Worm (Caenorhabditis elegans) whole organism, L2 larva: Measurements from ENCODE around the gene ZK1073.1.

ENCODE experiments used
- ceh-16 ChIP-seq: fragments of 150-350 bp; optimal IDR thresholded peaks from 2 replicates; lab custom pipeline; 2014; ENCODE audit warnings: missing biosample characterization, missing genetic modification characterization
- ceh-82 ChIP-seq: fragments of 150-350 bp; optimal IDR thresholded peaks from 2 replicates; lab custom pipeline; 2014; ENCODE audit warnings: missing biosample characterization, missing genetic modification characterization
- egl-27 ChIP-seq: sonication (generic microtip); optimal IDR thresholded peaks from 3 replicates; lab custom pipeline; 2017; ENCODE audit warnings: missing biosample characterization, missing genetic modification reagents, missing genetic modification characterization
- gmeb-1 ChIP-seq: fragments of 150-350 bp; optimal IDR thresholded peaks from 2 replicates; lab custom pipeline; 2014; ENCODE audit warnings: missing biosample characterization, missing genetic modification characterization

DNA sequence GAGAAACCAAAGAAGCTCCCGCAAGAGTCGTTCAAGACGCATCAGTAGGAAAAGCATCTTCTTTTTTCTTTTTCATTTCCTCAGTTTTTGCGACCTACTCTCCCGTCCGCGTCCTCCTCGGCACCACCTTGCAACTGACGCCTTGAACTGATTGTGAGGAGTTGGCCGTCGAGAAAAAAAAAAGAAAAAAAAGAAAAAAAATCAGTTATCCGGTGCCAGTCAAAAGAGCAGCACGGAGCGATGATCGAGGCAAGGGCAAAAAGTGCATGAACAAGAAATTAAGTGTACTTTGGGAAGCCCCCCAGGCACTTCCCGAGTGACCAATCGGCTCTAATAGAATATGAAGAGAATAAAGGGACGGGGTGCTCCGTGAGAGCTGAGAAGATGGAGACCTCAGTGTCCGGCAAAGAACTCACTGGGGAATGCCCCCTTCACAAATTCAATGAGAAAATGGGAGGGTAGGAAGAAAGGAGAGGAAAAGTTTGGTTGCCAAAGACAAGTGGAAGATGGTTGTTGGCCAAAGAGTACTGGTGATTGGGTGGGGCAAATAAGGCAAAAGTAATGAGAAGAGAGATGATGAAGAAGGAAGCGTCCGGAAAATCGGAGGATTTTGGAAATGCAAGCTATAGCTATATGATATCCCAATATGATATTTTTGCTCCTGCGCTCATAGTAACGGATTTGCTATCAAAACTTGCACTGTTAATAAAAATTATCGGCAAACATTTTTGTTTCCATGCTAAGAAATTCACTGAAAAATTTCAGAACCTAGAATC lies 26.7 kb upstream of the ZK1073.1 start:
- TF ChIP-seq gmeb-1 (tag; lab: Kevin White, UChicago) = no peak
- no peak for TF ChIP-seq egl-27 (tag; lab: Kevin White, UChicago)
- TF ChIP-seq ceh-82 (tag; lab: Kevin White, UChicago) = no peak
- no peak for TF ChIP-seq ceh-16 (tag; lab: Kevin White, UChicago)
